Worm (Caenorhabditis elegans): Measurements from ENCODE around the gene his-64.

The his-64 gene

DNA sequence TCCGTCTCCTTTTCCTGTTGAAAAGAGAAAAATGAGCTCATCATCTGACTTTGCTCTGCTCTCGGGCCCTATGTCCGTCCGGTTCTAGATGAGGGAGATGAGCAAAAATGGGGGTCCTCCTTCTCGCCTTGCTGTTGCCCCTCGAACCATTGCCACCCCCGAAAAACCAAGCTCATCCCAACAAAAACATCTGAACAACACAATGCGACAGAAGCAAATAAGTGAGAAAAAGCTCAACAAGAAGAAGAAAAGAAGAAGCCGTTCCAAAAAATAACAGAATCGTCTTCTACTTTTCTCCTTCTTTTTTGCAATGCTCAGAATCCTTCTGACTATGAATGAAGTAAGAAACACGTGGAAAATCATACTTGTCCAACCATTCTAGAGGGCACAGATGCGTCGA, 48.9 kb downstream of the his-64 start:
- TF ChIP-seq ceh-82 (tag; optimal IDR thresholded peaks at IDR 0.05) (peak in 1 of 3 experiments; percentile 14), grh-1 (GFP tag; IDR thresholded peaks at IDR 0.05) (no peak), alr-1 (tag; optimal IDR thresholded peaks at IDR 0.05; ENCODE audit: borderline replicate concordance) (no peak), nhr-12 (tag; optimal IDR thresholded peaks at IDR 0.05) (no peak), lin-39 (tag; optimal IDR thresholded peaks at IDR 0.05) (no peak), ceh-90 (tag; optimal IDR thresholded peaks at IDR 0.05) (no peak), nhr-237 (tag; optimal IDR thresholded peaks at IDR 0.05) (no peak), sptf-1 (tag; optimal IDR thresholded peaks at IDR 0.05) (no peak), lin-35 (GFP tag; optimal IDR thresholded peaks at IDR 0.05) (no peak), xbp-1 (tag; optimal IDR thresholded peaks at IDR 0.05) (no peak), ztf-4 (tag; optimal IDR thresholded peaks at IDR 0.05) (no peak), nhr-71 (tag; optimal IDR thresholded peaks at IDR 0.05) (no peak), hlh-4 (tag; optimal IDR thresholded peaks at IDR 0.05) (no peak), lin-14 (GFP tag; optimal IDR thresholded peaks at IDR 0.05) (peak; percentile 45), lir-3 (tag; optimal IDR thresholded peaks at IDR 0.05; ENCODE audit: poor library complexity) (no peak)
